Fruit fly (Drosophila melanogaster) whole organism, embryonic: ENCODE data around the gene nAChRalpha6.
A peak's percentile ranks its signal among the peaks of the same experiment; 100 is the strongest.

Experiments used
- CG10959 ChIP-seq: fragments of 200-800 bp; sonication (Bioruptor generic); IDR thresholded peaks from 2 replicates; pipeline ENCODE4 v1.3.6; 2022; ENCODE audit warnings: missing biosample characterization, missing genetic modification characterization
- CG10979 ChIP-seq: fragments of 200-800 bp; sonication (Bioruptor generic); optimal IDR thresholded peaks from 2 replicates; lab custom pipeline; 2018; ENCODE audit warnings: missing biosample characterization, mild to moderate bottlenecking, missing genetic modification characterization, moderate library complexity
- CG11085 ChIP-seq: fragments of 200-800 bp; sonication (Bioruptor generic); IDR thresholded peaks from 2 replicates; pipeline ENCODE4 v1.3.6; 2022; ENCODE audit warnings: missing biosample characterization, missing genetic modification characterization
- CG11723 ChIP-seq: fragments of 200-800 bp; sonication (Bioruptor generic); optimal IDR thresholded peaks from 2 replicates; lab custom pipeline; 2017; ENCODE audit warnings: missing biosample characterization, mild to moderate bottlenecking, missing genetic modification characterization
- CG12155 ChIP-seq: fragments of 200-800 bp; sonication (Bioruptor generic); optimal IDR thresholded peaks from 3 replicates; lab custom pipeline; 2016; ENCODE audit warnings: missing biosample characterization, missing genetic modification characterization
- CG1233 ChIP-seq: fragments of 200-800 bp; sonication (Bioruptor generic); optimal IDR thresholded peaks from 4 replicates; lab custom pipeline; 2018; ENCODE audit warnings: missing biosample characterization, mild to moderate bottlenecking, missing genetic modification characterization
- CG12659 ChIP-seq: fragments of 200-800 bp; sonication (Bioruptor generic); optimal IDR thresholded peaks from 3 replicates; lab custom pipeline; 2017; ENCODE audit warnings: mild to moderate bottlenecking, missing biosample characterization, missing genetic modification reagents, missing genetic modification characterization
- CG13775 ChIP-seq: fragments of 200-800 bp; sonication (Bioruptor generic); optimal IDR thresholded peaks from 3 replicates; lab custom pipeline; 2017; ENCODE audit warnings: missing biosample characterization, mild to moderate bottlenecking, missing genetic modification characterization
- CG16779 ChIP-seq: fragments of 200-800 bp; sonication (Bioruptor generic); IDR thresholded peaks from 2 replicates; pipeline ENCODE4 v1.3.6; 2022; ENCODE audit warnings: missing biosample characterization, missing genetic modification characterization
- CG16815 ChIP-seq: fragments of 200-800 bp; sonication (Bioruptor generic); optimal IDR thresholded peaks from 3 replicates; lab custom pipeline; 2017; ENCODE audit warnings: missing biosample characterization, mild to moderate bottlenecking, missing genetic modification characterization
- CG17568 ChIP-seq: fragments of 200-800 bp; sonication (Bioruptor generic); optimal IDR thresholded peaks from 2 replicates; lab custom pipeline; 2018; ENCODE audit warnings: missing biosample characterization, mild to moderate bottlenecking, missing genetic modification characterization, moderate library complexity
- CG18599 ChIP-seq: fragments of 200-800 bp; sonication (Bioruptor generic); optimal IDR thresholded peaks from 3 replicates; lab custom pipeline; 2017; ENCODE audit warnings: missing biosample characterization, missing genetic modification characterization, mild to moderate bottlenecking, moderate library complexity, missing genetic modification reagents
- CG18619 ChIP-seq: fragments of 200-800 bp; sonication (Bioruptor generic); optimal IDR thresholded peaks from 3 replicates; lab custom pipeline; 2017; ENCODE audit warnings: missing biosample characterization, mild to moderate bottlenecking, missing genetic modification characterization
- CG2120 ChIP-seq: fragments of 200-800 bp; sonication (Bioruptor generic); optimal IDR thresholded peaks from 3 replicates; lab custom pipeline; 2016; ENCODE audit warnings: missing biosample characterization, missing genetic modification characterization
- CG2712 ChIP-seq: fragments of 200-800 bp; optimal IDR thresholded peaks from 3 replicates; lab custom pipeline; 2019; ENCODE audit warnings: missing biosample characterization, mild to moderate bottlenecking, missing genetic modification characterization, moderate library complexity
- CG2875 ChIP-seq: fragments of 200-800 bp; sonication (Bioruptor generic); optimal IDR thresholded peaks from 2 replicates; lab custom pipeline; 2017; ENCODE audit warnings: missing biosample characterization, mild to moderate bottlenecking, missing genetic modification characterization, missing genetic modification reagents
- CG30403 ChIP-seq: fragments of 200-800 bp; sonication (Bioruptor generic); optimal IDR thresholded peaks from 3 replicates; lab custom pipeline; 2016; ENCODE audit warnings: missing biosample characterization, missing genetic modification characterization
- CG32767 ChIP-seq: fragments of 200-800 bp; sonication (Bioruptor generic); IDR thresholded peaks from 2 replicates; pipeline ENCODE4 v1.3.6; 2022; ENCODE audit warnings: missing biosample characterization, missing genetic modification characterization
- CG5245 ChIP-seq: fragments of 200-800 bp; sonication (Bioruptor generic); optimal IDR thresholded peaks from 3 replicates; lab custom pipeline; 2016; ENCODE audit warnings: missing biosample characterization, missing genetic modification characterization
- CG5953 ChIP-seq: fragments of 200-800 bp; sonication (Bioruptor generic); IDR thresholded peaks from 2 replicates; pipeline ENCODE4 v1.3.6; 2022; ENCODE audit warnings: missing biosample characterization, missing genetic modification characterization
- CG7556 ChIP-seq: fragments of 200-800 bp; sonication (Bioruptor generic); optimal IDR thresholded peaks from 2 replicates; lab custom pipeline; 2017; ENCODE audit warnings: missing biosample characterization, mild to moderate bottlenecking, missing genetic modification characterization
- CG8290 ChIP-seq, 3 experiments: fragments of 200-800 bp; sonication (Bioruptor generic); optimal IDR thresholded peaks; 2 replicates each; lab custom pipeline; 2016 to 2019; ENCODE audit warnings: missing biosample characterization in 3 of 3, missing genetic modification characterization in 3 of 3, mild to moderate bottlenecking in 2 of 3, moderate library complexity in 1 of 3
- CG9817 ChIP-seq: fragments of 200-800 bp; sonication (Bioruptor generic); optimal IDR thresholded peaks from 2 replicates; lab custom pipeline; 2018; ENCODE audit warnings: missing biosample characterization, mild to moderate bottlenecking, missing genetic modification characterization, moderate library complexity
- D19A ChIP-seq: fragments of 200-800 bp; optimal IDR thresholded peaks from 3 replicates; lab custom pipeline; 2019; ENCODE audit warnings: missing biosample characterization, mild to moderate bottlenecking, missing genetic modification characterization, moderate library complexity
- Dbx ChIP-seq: fragments of 200-800 bp; sonication (Bioruptor generic); IDR thresholded peaks from 3 replicates; pipeline ENCODE4 v1.3.6; 2022; ENCODE audit warnings: missing biosample characterization, missing genetic modification characterization
- Dfd ChIP-seq, 2 experiments: fragments of >200 bp; optimal IDR thresholded peaks; 2 replicates each; lab custom pipeline; 2017; ENCODE audit warnings: missing biosample characterization in 2 of 2, missing genetic modification characterization in 2 of 2
- Ets65A ChIP-seq: fragments of 200-800 bp; sonication (Bioruptor generic); peaks from one replicate; lab custom pipeline; 2016; ENCODE audit warnings: missing biosample characterization, missing genetic modification characterization
- Fer3 ChIP-seq: fragments of 200-800 bp; sonication (Bioruptor generic); optimal IDR thresholded peaks from 2 replicates; lab custom pipeline; 2018; ENCODE audit warnings: missing biosample characterization, mild to moderate bottlenecking, missing genetic modification characterization, moderate library complexity
- H15 ChIP-seq: fragments of 200-800 bp; sonication (Bioruptor generic); IDR thresholded peaks from 3 replicates; pipeline ENCODE4 v1.3.6; 2022; ENCODE audit warnings: missing biosample characterization, missing genetic modification characterization
- Hr3 ChIP-seq: fragments of 200-800 bp; sonication (Bioruptor generic); optimal IDR thresholded peaks from 3 replicates; lab custom pipeline; 2016; ENCODE audit warnings: missing biosample characterization, missing genetic modification characterization
- MBD-R2 ChIP-seq: fragments of 200-800 bp; sonication (Bioruptor generic); IDR thresholded peaks from 2 replicates; pipeline ENCODE4 v1.3.6; 2022; ENCODE audit warnings: missing biosample characterization, missing genetic modification characterization
- amos ChIP-seq: fragments of 200-800 bp; sonication (Bioruptor generic); IDR thresholded peaks from 2 replicates; pipeline ENCODE4 v1.3.6; 2022; ENCODE audit warnings: missing biosample characterization, missing genetic modification characterization; ENCODE audit not compliant: partially characterized antibody
- az2 ChIP-seq: fragments of 200-800 bp; sonication (Bioruptor generic); optimal IDR thresholded peaks from 3 replicates; lab custom pipeline; 2016; ENCODE audit warnings: missing biosample characterization, missing genetic modification characterization
- bigmax ChIP-seq: fragments of 200-800 bp; sonication (Bioruptor generic); optimal IDR thresholded peaks from 2 replicates; lab custom pipeline; 2018; ENCODE audit warnings: missing biosample characterization, mild to moderate bottlenecking, missing genetic modification characterization
- cwo ChIP-seq: fragments of 200-800 bp; sonication (Bioruptor generic); optimal IDR thresholded peaks from 3 replicates; lab custom pipeline; 2017; ENCODE audit warnings: missing biosample characterization, missing genetic modification characterization, mild to moderate bottlenecking, moderate library complexity, missing genetic modification reagents
- disco-r ChIP-seq: fragments of 200-800 bp; sonication (Bioruptor generic); optimal IDR thresholded peaks from 2 replicates; lab custom pipeline; 2016; ENCODE audit warnings: missing biosample characterization, missing genetic modification characterization
- fu2 ChIP-seq: fragments of 200-800 bp; sonication (Bioruptor generic); optimal IDR thresholded peaks from 2 replicates; lab custom pipeline; 2016; ENCODE audit warnings: missing biosample characterization, missing genetic modification characterization
- gsb-n ChIP-seq: fragments of 200-800 bp; sonication (Bioruptor generic); optimal IDR thresholded peaks from 3 replicates; lab custom pipeline; 2018; ENCODE audit warnings: missing biosample characterization, mild to moderate bottlenecking, missing genetic modification characterization
- gt ChIP-seq: fragments of 200-800 bp; sonication (Bioruptor generic); IDR thresholded peaks from 2 replicates; pipeline ENCODE4 v1.3.6; 2022; ENCODE audit warnings: missing biosample characterization, missing genetic modification characterization
- inv ChIP-seq: fragments of 200-800 bp; sonication (Bioruptor generic); IDR thresholded peaks from 2 replicates; pipeline ENCODE4 v1.3.6; 2022; ENCODE audit warnings: missing biosample characterization, missing genetic modification characterization; ENCODE audit not compliant: partially characterized antibody
- mld ChIP-seq: fragments of 200-800 bp; sonication (Bioruptor generic); IDR thresholded peaks from 3 replicates; pipeline ENCODE4 v1.3.6; 2022; ENCODE audit warnings: missing biosample characterization, missing genetic modification characterization; ENCODE audit not compliant: partially characterized antibody
- nerfin-1 ChIP-seq: fragments of 200-800 bp; sonication (Bioruptor generic); optimal IDR thresholded peaks from 3 replicates; lab custom pipeline; 2019; ENCODE audit warnings: missing biosample characterization, mild to moderate bottlenecking, missing genetic modification characterization, moderate library complexity
- pan ChIP-seq, 4 experiments: fragments of >200 bp in 3 of 4; fragments of 200-800 bp in 1 of 4; sonication (Bioruptor generic) in 1 of 4; optimal IDR thresholded peaks in 3 of 4; IDR thresholded peaks in 1 of 4; 2 replicates each; pipeline versions ENCODE4 v1.3.6 to Lab custom; 2017 to 2022; ENCODE audit warnings: missing biosample characterization in 2 of 4, missing genetic modification characterization in 2 of 4, mixed read lengths in 1 of 4
- row ChIP-seq: fragments of 200-800 bp; sonication (Bioruptor generic); IDR thresholded peaks from 3 replicates; pipeline ENCODE4 v1.3.6; 2022; ENCODE audit warnings: missing biosample characterization, missing genetic modification characterization
- sens ChIP-seq: fragments of 200-800 bp; sonication (Bioruptor generic); peaks from one replicate; lab custom pipeline; 2016; ENCODE audit warnings: missing biosample characterization, missing genetic modification characterization
- shn ChIP-seq: fragments of 200-800 bp; sonication (Bioruptor generic); optimal IDR thresholded peaks from 3 replicates; lab custom pipeline; 2016; ENCODE audit warnings: missing biosample characterization, missing genetic modification characterization
- sisA ChIP-seq: fragments of 200-800 bp; sonication (Bioruptor generic); IDR thresholded peaks from 2 replicates; pipeline ENCODE4 v1.3.6; 2022; ENCODE audit warnings: missing biosample characterization, missing genetic modification characterization
- sug ChIP-seq: fragments of 200-800 bp; optimal IDR thresholded peaks from 2 replicates; lab custom pipeline; 2019; ENCODE audit warnings: missing biosample characterization, mild to moderate bottlenecking, missing genetic modification characterization, moderate library complexity
- wdn ChIP-seq: fragments of 200-800 bp; sonication (Bioruptor generic); IDR thresholded peaks from 2 replicates; pipeline ENCODE4 v1.3.6; 2022; ENCODE audit warnings: missing biosample characterization, missing genetic modification characterization
- zfh2 ChIP-seq: fragments of 200-800 bp; sonication (Bioruptor generic); optimal IDR thresholded peaks from 2 replicates; lab custom pipeline; 2016; ENCODE audit warnings: missing biosample characterization, missing genetic modification characterization

The nAChRalpha6 gene

DNA sequence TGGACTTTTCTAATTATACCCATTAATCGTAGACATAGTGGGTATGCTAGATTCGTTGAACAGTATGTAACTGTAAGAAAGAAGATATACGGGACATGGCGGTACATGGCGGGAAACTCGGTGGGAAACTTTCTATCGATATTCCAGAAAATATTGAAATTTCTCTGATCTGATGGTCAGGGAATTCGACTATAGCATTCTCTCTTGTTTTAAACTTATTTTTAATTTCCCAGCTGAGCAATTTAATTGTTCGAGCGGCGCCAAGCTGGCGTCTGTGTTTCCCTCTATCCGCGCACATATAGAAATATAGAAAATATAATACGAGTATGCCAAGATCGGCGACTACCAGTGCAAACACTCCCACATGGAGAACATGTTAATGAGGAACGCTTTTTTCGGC lies 106.9 kb downstream of the nAChRalpha6 start (continued):
- peak; percentile 29 for TF ChIP-seq Hr3 (GFP tag; lab: Kevin White, UChicago)
- TF ChIP-seq CG12659 (GFP tag; lab: Kevin White, UChicago): peak; percentile 44
- TF ChIP-seq CG5953 (GFP tag; lab: Robert Waterston, UW): no peak
- no peak for TF ChIP-seq CG10959 (GFP tag; lab: Robert Waterston, UW)
- TF ChIP-seq Dfd (GFP tag; optimal IDR thresholded peaks at IDR 0.05; lab: Kevin White, UChicago): no peak
- TF ChIP-seq mld (GFP tag; lab: Robert Waterston, UW): no peak
- no peak for TF ChIP-seq amos (GFP tag; lab: Robert Waterston, UW)
- TF ChIP-seq CG9817: peak; percentile 42
- no peak for TF ChIP-seq CG16779
- peak; percentile 55 for TF ChIP-seq CG18599
- TF ChIP-seq gt: no peak
- TF ChIP-seq row: peak; percentile 48; the same call in 2 of the 3 replicates
- TF ChIP-seq disco-r (GFP tag; lab: Kevin White, UChicago): no peak
- no peak for TF ChIP-seq H15
- TF ChIP-seq cwo (GFP tag; lab: Kevin White, UChicago): peak; percentile 4
- TF ChIP-seq CG30403 (GFP tag; lab: Kevin White, UChicago): peak; percentile 41
- no peak for TF ChIP-seq MBD-R2
- peak; percentile 73 for TF ChIP-seq CG2120 (GFP tag; lab: Kevin White, UChicago)
- peak; percentile 60 for TF ChIP-seq zfh2 (GFP tag; lab: Kevin White, UChicago)
- TF ChIP-seq CG11085 (GFP tag; lab: Robert Waterston, UW): 0 out of 2 replicates have a peak, but pooled peaks have one; percentile 34
- no peak for TF ChIP-seq CG5245 (GFP tag; lab: Kevin White, UChicago)
- no peak for TF ChIP-seq CG17568
- no peak for TF ChIP-seq wdn (GFP tag; lab: Robert Waterston, UW)
- no peak for TF ChIP-seq CG2875
- peak; percentile 42 for TF ChIP-seq CG7556
- peak; percentile 3 for TF ChIP-seq CG16815
- TF ChIP-seq Dbx (GFP tag; lab: Robert Waterston, UW): 0 out of 3 replicates have a peak, but pooled peaks have one; percentile 16
- TF ChIP-seq CG8290 (GFP tag; optimal IDR thresholded peaks at IDR 0.05; lab: Kevin White, UChicago): no peak
- TF ChIP-seq CG8290 (tag; optimal IDR thresholded peaks at IDR 0.05; lab: Kevin White, UChicago): peak in 1 of 2 experiments; percentile 43
- no peak for TF ChIP-seq nerfin-1 (tag; lab: Kevin White, UChicago)
- peak; percentile 29 for TF ChIP-seq shn (GFP tag; lab: Kevin White, UChicago)
- no peak for TF ChIP-seq gsb-n
- TF ChIP-seq az2 (GFP tag; lab: Kevin White, UChicago): peak; percentile 5
- TF ChIP-seq fu2 (GFP tag; lab: Kevin White, UChicago): no peak
- no peak for TF ChIP-seq D19A (tag; lab: Kevin White, UChicago)
- TF ChIP-seq Ets65A: peak; percentile 83
- TF ChIP-seq CG10979 (tag; lab: Kevin White, UChicago): no peak
- TF ChIP-seq inv (GFP tag; lab: Robert Waterston, UW): no peak
- TF ChIP-seq CG1233 (GFP tag; lab: Kevin White, UChicago): peak; percentile 14
- TF ChIP-seq CG2712 (tag; lab: Kevin White, UChicago): no peak
- TF ChIP-seq sisA (GFP tag; lab: Robert Waterston, UW): no peak
- 0 out of 2 replicates have a peak, but pooled peaks have one; percentile 16 for TF ChIP-seq CG32767 (GFP tag; lab: Robert Waterston, UW)
- peak; percentile 51 for TF ChIP-seq sens (GFP tag; lab: Kevin White, UChicago)
- no peak for TF ChIP-seq CG11723
- TF ChIP-seq pan (optimal IDR thresholded peaks at IDR 0.05; lab: Kevin White, UChicago): no peak
- TF ChIP-seq pan (GFP tag; optimal IDR thresholded peaks at IDR 0.05 in 1 of 2, IDR thresholded peaks at IDR 0.05 in 1 of 2): peak in 1 of 2 experiments; percentile 38
- TF ChIP-seq bigmax (GFP tag; lab: Kevin White, UChicago): no peak
- peak; percentile 40 for TF ChIP-seq Fer3 (tag; lab: Kevin White, UChicago)
- TF ChIP-seq CG12155 (GFP tag; lab: Kevin White, UChicago): peak; percentile 29
- TF ChIP-seq sug (tag; lab: Kevin White, UChicago): peak; percentile 6
- TF ChIP-seq CG18619 (GFP tag; lab: Kevin White, UChicago): peak; percentile 7
- peak; percentile 9 for TF ChIP-seq CG13775 (GFP tag; lab: Kevin White, UChicago)
